Fruit fly (Drosophila melanogaster) whole organism, embryonic: ENCODE measurements around the gene CG32087.
A peak's percentile ranks its signal among the peaks of the same experiment; 100 is the strongest.

Source experiments
- Aef1 ChIP-seq: fragments of 200-800 bp; sonication (Bioruptor generic); IDR thresholded peaks from 3 replicates; pipeline ENCODE4 v1.3.6; 2022; ENCODE audit warnings: missing biosample characterization, missing genetic modification characterization
- BEAF-32 ChIP-seq: fragments of 200-800 bp; sonication (Bioruptor generic); optimal IDR thresholded peaks from 3 replicates; lab custom pipeline; 2017; ENCODE audit warnings: missing biosample characterization, missing genetic modification characterization, mild to moderate bottlenecking, moderate library complexity, missing genetic modification reagents
- Blimp-1 ChIP-seq: fragments of 200-800 bp; sonication (Bioruptor generic); optimal IDR thresholded peaks from 3 replicates; lab custom pipeline; 2018; ENCODE audit warnings: missing biosample characterization, missing genetic modification characterization, mild to moderate bottlenecking, moderate library complexity, missing genetic modification reagents
- CG10267 ChIP-seq: fragments of 200-800 bp; sonication (Bioruptor generic); optimal IDR thresholded peaks from 2 replicates; lab custom pipeline; 2018; ENCODE audit warnings: missing biosample characterization, mild to moderate bottlenecking, missing genetic modification characterization, moderate library complexity
- CG11560 ChIP-seq: fragments of 200-800 bp; sonication (Bioruptor generic); IDR thresholded peaks from 3 replicates; pipeline ENCODE4 v1.3.6; 2022; ENCODE audit warnings: missing biosample characterization, missing genetic modification characterization
- CG12391 ChIP-seq: fragments of 200-800 bp; sonication (Bioruptor generic); optimal IDR thresholded peaks from 3 replicates; lab custom pipeline; 2018; ENCODE audit warnings: missing biosample characterization, mild to moderate bottlenecking, missing genetic modification characterization, moderate library complexity
- CG12659 ChIP-seq: fragments of 200-800 bp; sonication (Bioruptor generic); optimal IDR thresholded peaks from 3 replicates; lab custom pipeline; 2017; ENCODE audit warnings: mild to moderate bottlenecking, missing biosample characterization, missing genetic modification reagents, missing genetic modification characterization
- CG13287 ChIP-seq: fragments of 200-800 bp; sonication (Bioruptor generic); IDR thresholded peaks from 2 replicates; pipeline ENCODE4 v1.3.6; 2022; ENCODE audit warnings: missing biosample characterization, missing genetic modification characterization; ENCODE audit not compliant: partially characterized antibody
- CG13296 ChIP-seq: fragments of 200-800 bp; sonication (Bioruptor generic); optimal IDR thresholded peaks from 3 replicates; lab custom pipeline; 2018; ENCODE audit warnings: missing biosample characterization, mild to moderate bottlenecking, missing genetic modification characterization
- CG13775 ChIP-seq: fragments of 200-800 bp; sonication (Bioruptor generic); optimal IDR thresholded peaks from 3 replicates; lab custom pipeline; 2017; ENCODE audit warnings: missing biosample characterization, mild to moderate bottlenecking, missing genetic modification characterization
- CG14710 ChIP-seq: fragments of 200-800 bp; sonication (Bioruptor generic); optimal IDR thresholded peaks from 3 replicates; lab custom pipeline; 2019; ENCODE audit warnings: missing biosample characterization, mild to moderate bottlenecking, missing genetic modification characterization, moderate library complexity
- CG1603 ChIP-seq: fragments of 200-800 bp; sonication (Bioruptor generic); optimal IDR thresholded peaks from 2 replicates; lab custom pipeline; 2019; ENCODE audit warnings: missing biosample characterization, mild to moderate bottlenecking, missing genetic modification characterization, moderate library complexity
- CG17829 ChIP-seq: fragments of 200-800 bp; optimal IDR thresholded peaks from 2 replicates; lab custom pipeline; 2019; ENCODE audit warnings: missing biosample characterization, mild to moderate bottlenecking, missing genetic modification characterization, moderate library complexity
- CG2116 ChIP-seq: fragments of 200-800 bp; sonication (Bioruptor generic); optimal IDR thresholded peaks from 3 replicates; lab custom pipeline; 2018; ENCODE audit warnings: missing biosample characterization, mild to moderate bottlenecking, missing genetic modification characterization
- CG2712 ChIP-seq: fragments of 200-800 bp; optimal IDR thresholded peaks from 3 replicates; lab custom pipeline; 2019; ENCODE audit warnings: missing biosample characterization, mild to moderate bottlenecking, missing genetic modification characterization, moderate library complexity
- CG30020 ChIP-seq: fragments of 200-800 bp; optimal IDR thresholded peaks from 2 replicates; lab custom pipeline; 2019; ENCODE audit warnings: missing biosample characterization, mild to moderate bottlenecking, missing genetic modification characterization, moderate library complexity
- CG34224 ChIP-seq: fragments of 200-800 bp; sonication (Bioruptor generic); IDR thresholded peaks from 3 replicates; pipeline ENCODE4 v1.3.6; 2022; ENCODE audit warnings: missing biosample characterization, missing genetic modification characterization; ENCODE audit not compliant: partially characterized antibody
- CG6654 ChIP-seq: fragments of 200-800 bp; sonication (Bioruptor generic); optimal IDR thresholded peaks from 2 replicates; lab custom pipeline; 2017; ENCODE audit warnings: missing biosample characterization, mild to moderate bottlenecking, missing genetic modification characterization
- CG6791 ChIP-seq: fragments of 200-800 bp; sonication (Bioruptor generic); IDR thresholded peaks from 3 replicates; pipeline ENCODE4 v1.3.6; 2022; ENCODE audit warnings: missing biosample characterization, missing genetic modification characterization; ENCODE audit not compliant: partially characterized antibody
- CG8290 ChIP-seq, 3 experiments: fragments of 200-800 bp; sonication (Bioruptor generic); optimal IDR thresholded peaks; 2 replicates each; lab custom pipeline; 2016 to 2019; ENCODE audit warnings: missing biosample characterization in 3 of 3, missing genetic modification characterization in 3 of 3, mild to moderate bottlenecking in 2 of 3, moderate library complexity in 1 of 3
- CG8924 ChIP-seq: fragments of 200-800 bp; optimal IDR thresholded peaks from 3 replicates; lab custom pipeline; 2019; ENCODE audit warnings: missing biosample characterization, mild to moderate bottlenecking, missing genetic modification characterization, moderate library complexity
- CTCF ChIP-seq: fragments of 200-800 bp; sonication (Bioruptor generic); optimal IDR thresholded peaks from 2 replicates; lab custom pipeline; 2017; ENCODE audit warnings: missing biosample characterization, mild to moderate bottlenecking, missing genetic modification characterization, moderate library complexity
- Dip3 ChIP-seq: fragments of 200-800 bp; sonication (Bioruptor generic); optimal IDR thresholded peaks from 3 replicates; lab custom pipeline; 2016; ENCODE audit warnings: missing biosample characterization, missing genetic modification characterization
- Elba2 ChIP-seq: fragments of 200-800 bp; sonication (Bioruptor generic); optimal IDR thresholded peaks from 3 replicates; lab custom pipeline; 2016; ENCODE audit warnings: missing biosample characterization, missing genetic modification characterization
- Ets97D ChIP-seq: fragments of 200-800 bp; sonication (Bioruptor generic); optimal IDR thresholded peaks from 3 replicates; lab custom pipeline; 2016; ENCODE audit warnings: missing biosample characterization, missing genetic modification characterization
- HLH4C ChIP-seq: fragments of 200-800 bp; sonication (Bioruptor generic); IDR thresholded peaks from 3 replicates; pipeline ENCODE4 v1.3.6; 2022; ENCODE audit warnings: missing biosample characterization, missing genetic modification characterization; ENCODE audit not compliant: partially characterized antibody
- Mad ChIP-seq: fragments of 200-800 bp; sonication (Bioruptor generic); optimal IDR thresholded peaks from 2 replicates; lab custom pipeline; 2016; ENCODE audit warnings: missing biosample characterization, missing genetic modification characterization
- Med ChIP-seq: fragments of 200-800 bp; sonication (Bioruptor generic); peaks from one replicate; lab custom pipeline; 2016; ENCODE audit warnings: missing biosample characterization, missing genetic modification characterization, mild to moderate bottlenecking, inconsistent platforms, moderate library complexity
- NC2α ChIP-seq: fragments of 200-800 bp; sonication (Bioruptor generic); optimal IDR thresholded peaks from 2 replicates; lab custom pipeline; 2016; ENCODE audit warnings: missing biosample characterization, missing genetic modification characterization
- Nf-YB ChIP-seq: fragments of 200-800 bp; sonication (Bioruptor generic); optimal IDR thresholded peaks from 3 replicates; lab custom pipeline; 2019; ENCODE audit warnings: missing biosample characterization, mild to moderate bottlenecking, missing genetic modification characterization, moderate library complexity
- Sry-δ ChIP-seq: fragments of 200-800 bp; sonication (Bioruptor generic); optimal IDR thresholded peaks from 2 replicates; lab custom pipeline; 2016; ENCODE audit warnings: missing biosample characterization, missing genetic modification characterization
- Vsx1 ChIP-seq: fragments of 200-800 bp; sonication (Bioruptor generic); optimal IDR thresholded peaks from 2 replicates; lab custom pipeline; 2017; ENCODE audit warnings: missing biosample characterization, mild to moderate bottlenecking, missing genetic modification characterization, missing genetic modification reagents
- Xbp1 ChIP-seq: fragments of 200-800 bp; sonication (Bioruptor generic); optimal IDR thresholded peaks from 3 replicates; lab custom pipeline; 2016; ENCODE audit warnings: missing biosample characterization, mild to moderate bottlenecking, missing genetic modification characterization
- YL-1 ChIP-seq: fragments of 200-800 bp; sonication (Bioruptor generic); optimal IDR thresholded peaks from 3 replicates; lab custom pipeline; 2017; ENCODE audit warnings: missing biosample characterization, mild to moderate bottlenecking, missing genetic modification characterization
- amos ChIP-seq: fragments of 200-800 bp; sonication (Bioruptor generic); IDR thresholded peaks from 2 replicates; pipeline ENCODE4 v1.3.6; 2022; ENCODE audit warnings: missing biosample characterization, missing genetic modification characterization; ENCODE audit not compliant: partially characterized antibody
- bcd ChIP-seq: fragments of 200-800 bp; sonication (Bioruptor generic); optimal IDR thresholded peaks from 2 replicates; lab custom pipeline; 2017; ENCODE audit warnings: missing biosample characterization, mild to moderate bottlenecking, missing genetic modification characterization
- cad ChIP-seq: fragments of >200 bp; optimal IDR thresholded peaks from 2 replicates; lab custom pipeline; 2017; ENCODE audit warnings: missing biosample characterization, missing genetic modification characterization
- exex ChIP-seq: fragments of 200-800 bp; sonication (Bioruptor generic); optimal IDR thresholded peaks from 4 replicates; lab custom pipeline; 2018; ENCODE audit warnings: missing biosample characterization, mild to moderate bottlenecking, missing genetic modification characterization, moderate library complexity
- gfzf ChIP-seq: fragments of 200-800 bp; sonication (Bioruptor generic); optimal IDR thresholded peaks from 2 replicates; lab custom pipeline; 2016; ENCODE audit warnings: missing biosample characterization, mild to moderate bottlenecking, missing genetic modification characterization, moderate library complexity
- hbn ChIP-seq: fragments of 200-800 bp; sonication (Bioruptor generic); IDR thresholded peaks from 2 replicates; pipeline ENCODE4 v1.3.6; 2022; ENCODE audit warnings: missing biosample characterization, missing genetic modification characterization; ENCODE audit not compliant: partially characterized antibody
- lbe ChIP-seq: fragments of 200-800 bp; sonication (Bioruptor generic); optimal IDR thresholded peaks from 2 replicates; lab custom pipeline; 2016; ENCODE audit warnings: missing biosample characterization, mild to moderate bottlenecking, missing genetic modification characterization
- pita ChIP-seq: fragments of 200-800 bp; sonication (Bioruptor generic); optimal IDR thresholded peaks from 2 replicates; lab custom pipeline; 2017; ENCODE audit warnings: missing biosample characterization, mild to moderate bottlenecking, missing genetic modification characterization
- repo ChIP-seq: fragments of 200-800 bp; sonication (Bioruptor generic); optimal IDR thresholded peaks from 2 replicates; lab custom pipeline; 2016; ENCODE audit warnings: missing biosample characterization, missing genetic modification characterization
- scrt ChIP-seq: fragments of 200-800 bp; sonication (Bioruptor generic); optimal IDR thresholded peaks from 2 replicates; lab custom pipeline; 2018; ENCODE audit warnings: missing biosample characterization, mild to moderate bottlenecking, missing genetic modification characterization, moderate library complexity
- sens ChIP-seq: fragments of 200-800 bp; sonication (Bioruptor generic); peaks from one replicate; lab custom pipeline; 2016; ENCODE audit warnings: missing biosample characterization, missing genetic modification characterization
- sisA ChIP-seq: fragments of 200-800 bp; sonication (Bioruptor generic); IDR thresholded peaks from 2 replicates; pipeline ENCODE4 v1.3.6; 2022; ENCODE audit warnings: missing biosample characterization, missing genetic modification characterization
- stwl ChIP-seq: fragments of 200-800 bp; sonication (Bioruptor generic); optimal IDR thresholded peaks from 3 replicates; lab custom pipeline; 2018; ENCODE audit warnings: missing biosample characterization, mild to moderate bottlenecking, missing genetic modification characterization, moderate library complexity
- sug ChIP-seq: fragments of 200-800 bp; optimal IDR thresholded peaks from 2 replicates; lab custom pipeline; 2019; ENCODE audit warnings: missing biosample characterization, mild to moderate bottlenecking, missing genetic modification characterization, moderate library complexity

Gene CG32087

dm6 chr3L:11691203-11691797 is 40.6 kb upstream of the CG32087 start, which contains the start of the genes Pldn and CG14135 (continued):
- TF ChIP-seq amos (GFP tag; lab: Robert Waterston, UW) (peak; percentile 16; the same call in 1 of the 2 replicates), CG12391 (peak; percentile 3), Aef1 (GFP tag; lab: Robert Waterston, UW) (no peak), CG8924 (tag; lab: Kevin White, UChicago) (peak; percentile 75), CG13775 (GFP tag; lab: Kevin White, UChicago) (no peak), exex (peak; percentile 21), CG8290 (GFP tag; optimal IDR thresholded peaks at IDR 0.05; lab: Kevin White, UChicago) (no peak), CG8290 (tag; optimal IDR thresholded peaks at IDR 0.05; lab: Kevin White, UChicago) (peak in 1 of 2 experiments; percentile 3), YL-1 (GFP tag; lab: Kevin White, UChicago) (peak; percentile 50), Ets97D (GFP tag; lab: Kevin White, UChicago) (peak; percentile 44), sug (tag; lab: Kevin White, UChicago) (peak; percentile 32), sens (GFP tag; lab: Kevin White, UChicago) (peak; percentile 77), Mad (no peak), CG17829 (tag; lab: Kevin White, UChicago) (peak; percentile 10), Elba2 (GFP tag; lab: Kevin White, UChicago) (peak; percentile 72), hbn (GFP tag; lab: Robert Waterston, UW) (0 out of 2 replicates have a peak, but pooled peaks have one; percentile 27), CG34224 (GFP tag; lab: Robert Waterston, UW) (0 out of 3 replicates have a peak, but pooled peaks have one; percentile 36), Nf-YB (GFP tag; lab: Kevin White, UChicago) (no peak), Med (GFP tag; lab: Kevin White, UChicago) (peak; percentile 66), lbe (GFP tag; lab: Kevin White, UChicago) (peak; percentile 25), Vsx1 (peak; percentile 8), Blimp-1 (peak; percentile 36), HLH4C (GFP tag; lab: Robert Waterston, UW) (peak; percentile 53; the same call in 2 of the 3 replicates), CG10267 (peak; percentile 44), CG2116 (GFP tag; lab: Kevin White, UChicago) (peak; percentile 69), BEAF-32 (peak; percentile 49), CG11560 (tag; lab: Robert Waterston, UW) (peak; percentile 98), CG30020 (tag; lab: Kevin White, UChicago) (peak; percentile 24), repo (GFP tag; lab: Kevin White, UChicago) (no peak), CG6791 (GFP tag; lab: Robert Waterston, UW) (peak; percentile 27; the same call in 1 of the 3 replicates), cad (GFP tag; lab: Kevin White, UChicago) (peak; percentile 20), scrt (GFP tag; lab: Kevin White, UChicago) (peak; percentile 68), CG13287 (GFP tag; lab: Robert Waterston, UW) (peak; percentile 61), CG14710 (tag; lab: Kevin White, UChicago) (peak; percentile 55), gfzf (GFP tag; lab: Kevin White, UChicago) (peak; percentile 54), Dip3 (GFP tag; lab: Kevin White, UChicago) (no peak), sisA (GFP tag; lab: Robert Waterston, UW) (no peak), CG13296 (GFP tag; lab: Kevin White, UChicago) (no peak), Xbp1 (GFP tag; lab: Kevin White, UChicago) (no peak), stwl (peak; percentile 63), bcd (peak; percentile 8), CG6654 (GFP tag; lab: Kevin White, UChicago) (peak; percentile 99), CG1603 (tag; lab: Kevin White, UChicago) (peak; percentile 49), CG12659 (peak; percentile 42), Sry-δ (peak; percentile 45), CTCF (GFP tag; lab: Kevin White, UChicago) (peak; percentile 64), NC2α (GFP tag; lab: Kevin White, UChicago) (no peak), CG2712 (tag; lab: Kevin White, UChicago) (peak; percentile 16), pita (peak; percentile 75)
